Fruit fly (Drosophila melanogaster) whole organism, embryonic: Measurements from ENCODE around the gene Mccc1.

Experiments used
- Ada2b ChIP-seq: fragments of 200-800 bp; sonication (Bioruptor generic); IDR thresholded peaks from 2 replicates; pipeline ENCODE4 v1.3.6; 2022; ENCODE audit warnings: missing biosample characterization, missing genetic modification characterization
- Asciz ChIP-seq: fragments of 200-800 bp; sonication (Bioruptor generic); optimal IDR thresholded peaks from 2 replicates; lab custom pipeline; 2017; ENCODE audit warnings: missing biosample characterization, mild to moderate bottlenecking, missing genetic modification characterization, missing genetic modification reagents
- Bdp1 ChIP-seq: fragments of 200-800 bp; sonication (Bioruptor generic); optimal IDR thresholded peaks from 3 replicates; lab custom pipeline; 2016; ENCODE audit warnings: missing biosample characterization, missing genetic modification characterization
- CG11093 ChIP-seq: fragments of 200-800 bp; sonication (Bioruptor generic); IDR thresholded peaks from 3 replicates; pipeline ENCODE4 v1.3.6; 2022; ENCODE audit warnings: missing biosample characterization, missing genetic modification characterization
- CG11723 ChIP-seq: fragments of 200-800 bp; sonication (Bioruptor generic); optimal IDR thresholded peaks from 2 replicates; lab custom pipeline; 2017; ENCODE audit warnings: missing biosample characterization, mild to moderate bottlenecking, missing genetic modification characterization
- CG1233 ChIP-seq: fragments of 200-800 bp; sonication (Bioruptor generic); optimal IDR thresholded peaks from 4 replicates; lab custom pipeline; 2018; ENCODE audit warnings: missing biosample characterization, mild to moderate bottlenecking, missing genetic modification characterization
- CG13296 ChIP-seq: fragments of 200-800 bp; sonication (Bioruptor generic); optimal IDR thresholded peaks from 3 replicates; lab custom pipeline; 2018; ENCODE audit warnings: missing biosample characterization, mild to moderate bottlenecking, missing genetic modification characterization
- CG14014 ChIP-seq: fragments of 200-800 bp; sonication (Bioruptor generic); IDR thresholded peaks from 2 replicates; pipeline ENCODE4 v1.3.6; 2022; ENCODE audit warnings: missing biosample characterization, missing genetic modification characterization
- CG14667 ChIP-seq: fragments of 200-800 bp; sonication (Bioruptor generic); IDR thresholded peaks from 2 replicates; pipeline ENCODE4 v1.3.6; 2022; ENCODE audit warnings: missing biosample characterization, missing genetic modification characterization
- CG1602 ChIP-seq: fragments of 200-800 bp; sonication (Bioruptor generic); optimal IDR thresholded peaks from 3 replicates; lab custom pipeline; 2016; ENCODE audit warnings: missing biosample characterization, missing genetic modification characterization
- CG1647 ChIP-seq: fragments of 200-800 bp; sonication (Bioruptor generic); optimal IDR thresholded peaks from 3 replicates; lab custom pipeline; 2016; ENCODE audit warnings: missing biosample characterization, missing genetic modification characterization
- CG16863 ChIP-seq: fragments of 200-800 bp; sonication (Bioruptor generic); optimal IDR thresholded peaks from 3 replicates; lab custom pipeline; 2016; ENCODE audit warnings: missing biosample characterization, missing genetic modification characterization
- CG33557 ChIP-seq: fragments of 200-800 bp; sonication (Bioruptor generic); optimal IDR thresholded peaks from 2 replicates; lab custom pipeline; 2019; ENCODE audit warnings: missing biosample characterization, mild to moderate bottlenecking, missing genetic modification characterization, moderate library complexity
- CG42726 ChIP-seq: fragments of 200-800 bp; sonication (Bioruptor generic); IDR thresholded peaks from 2 replicates; pipeline ENCODE4 v1.3.6; 2022; ENCODE audit warnings: missing biosample characterization, missing genetic modification characterization; ENCODE audit not compliant: partially characterized antibody
- CG4854 ChIP-seq: fragments of 200-800 bp; sonication (Bioruptor generic); optimal IDR thresholded peaks from 2 replicates; lab custom pipeline; 2016; ENCODE audit warnings: missing biosample characterization, missing genetic modification characterization, inconsistent platforms
- CG8281 ChIP-seq: fragments of 200-800 bp; sonication (Bioruptor generic); optimal IDR thresholded peaks from 2 replicates; lab custom pipeline; 2018; ENCODE audit warnings: missing biosample characterization, mild to moderate bottlenecking, missing genetic modification characterization, moderate library complexity
- CG8388 ChIP-seq: fragments of 200-800 bp; sonication (Bioruptor generic); optimal IDR thresholded peaks from 2 replicates; lab custom pipeline; 2019; ENCODE audit warnings: missing biosample characterization, mild to moderate bottlenecking, missing genetic modification characterization, moderate library complexity
- CkIIα-i1 ChIP-seq: fragments of 200-800 bp; sonication (Bioruptor generic); IDR thresholded peaks from 2 replicates; pipeline ENCODE4 v1.3.6; 2022; ENCODE audit warnings: missing biosample characterization, missing genetic modification characterization
- D19B ChIP-seq: fragments of 200-800 bp; sonication (Bioruptor generic); optimal IDR thresholded peaks from 2 replicates; lab custom pipeline; 2017; ENCODE audit warnings: missing biosample characterization, mild to moderate bottlenecking, missing genetic modification characterization
- Dip3 ChIP-seq: fragments of 200-800 bp; sonication (Bioruptor generic); optimal IDR thresholded peaks from 3 replicates; lab custom pipeline; 2016; ENCODE audit warnings: missing biosample characterization, missing genetic modification characterization
- Ets97D ChIP-seq: fragments of 200-800 bp; sonication (Bioruptor generic); optimal IDR thresholded peaks from 3 replicates; lab custom pipeline; 2016; ENCODE audit warnings: missing biosample characterization, missing genetic modification characterization
- Fer2 ChIP-seq: fragments of 200-800 bp; sonication (Bioruptor generic); optimal IDR thresholded peaks from 2 replicates; lab custom pipeline; 2018; ENCODE audit warnings: missing biosample characterization, mild to moderate bottlenecking, missing genetic modification characterization, moderate library complexity
- Hand ChIP-seq: fragments of 200-800 bp; sonication (Bioruptor generic); optimal IDR thresholded peaks from 2 replicates; lab custom pipeline; 2017; ENCODE audit warnings: mild to moderate bottlenecking, missing biosample characterization, missing genetic modification reagents, missing genetic modification characterization
- Lhr ChIP-seq: fragments of 200-800 bp; sonication (Bioruptor generic); optimal IDR thresholded peaks from 3 replicates; lab custom pipeline; 2017; ENCODE audit warnings: mild to moderate bottlenecking, missing biosample characterization, missing genetic modification reagents, missing genetic modification characterization
- Lim3 ChIP-seq: fragments of 200-800 bp; sonication (Bioruptor generic); IDR thresholded peaks from 2 replicates; pipeline ENCODE4 v1.3.6; 2022; ENCODE audit warnings: missing biosample characterization, missing genetic modification characterization
- Optix ChIP-seq: fragments of 200-800 bp; sonication (Bioruptor generic); IDR thresholded peaks from 3 replicates; pipeline ENCODE4 v1.3.6; 2022; ENCODE audit warnings: missing biosample characterization, missing genetic modification characterization
- Sry-δ ChIP-seq: fragments of 200-800 bp; sonication (Bioruptor generic); optimal IDR thresholded peaks from 2 replicates; lab custom pipeline; 2016; ENCODE audit warnings: missing biosample characterization, missing genetic modification characterization
- cato ChIP-seq: fragments of 200-800 bp; sonication (Bioruptor generic); optimal IDR thresholded peaks from 2 replicates; lab custom pipeline; 2016; ENCODE audit warnings: missing biosample characterization, missing genetic modification characterization, borderline replicate concordance
- danr ChIP-seq: fragments of 200-800 bp; sonication (Bioruptor generic); IDR thresholded peaks from 2 replicates; pipeline ENCODE4 v1.3.6; 2022; ENCODE audit warnings: missing biosample characterization, missing genetic modification characterization
- dmrt11E ChIP-seq: fragments of 200-800 bp; sonication (Bioruptor generic); optimal IDR thresholded peaks from 3 replicates; lab custom pipeline; 2018; ENCODE audit warnings: missing biosample characterization, mild to moderate bottlenecking, missing genetic modification characterization, moderate library complexity
- ewg ChIP-seq: fragments of 200-800 bp; sonication (Bioruptor generic); optimal IDR thresholded peaks from 3 replicates; lab custom pipeline; 2017; ENCODE audit warnings: mild to moderate bottlenecking, missing biosample characterization, missing genetic modification reagents, missing genetic modification characterization
- eyg ChIP-seq: fragments of 200-800 bp; sonication (Bioruptor generic); optimal IDR thresholded peaks from 3 replicates; lab custom pipeline; 2016; ENCODE audit warnings: missing biosample characterization, missing genetic modification characterization
- fd102C ChIP-seq: fragments of 200-800 bp; sonication (Bioruptor generic); optimal IDR thresholded peaks from 2 replicates; lab custom pipeline; 2018; ENCODE audit warnings: missing biosample characterization, mild to moderate bottlenecking, missing genetic modification characterization, moderate library complexity
- ftz-f1 ChIP-seq: fragments of 200-800 bp; sonication (Bioruptor generic); optimal IDR thresholded peaks from 2 replicates; lab custom pipeline; 2016; ENCODE audit warnings: missing biosample characterization, missing genetic modification characterization
- kay ChIP-seq: fragments of 200-800 bp; sonication (Bioruptor generic); optimal IDR thresholded peaks from 2 replicates; lab custom pipeline; 2016; ENCODE audit warnings: missing biosample characterization, missing genetic modification characterization
- lbe ChIP-seq: fragments of 200-800 bp; sonication (Bioruptor generic); optimal IDR thresholded peaks from 2 replicates; lab custom pipeline; 2016; ENCODE audit warnings: missing biosample characterization, mild to moderate bottlenecking, missing genetic modification characterization
- lilli ChIP-seq: fragments of 200-800 bp; sonication (Bioruptor generic); optimal IDR thresholded peaks from 3 replicates; lab custom pipeline; 2016; ENCODE audit warnings: missing biosample characterization, missing genetic modification characterization
- luna ChIP-seq: fragments of 200-800 bp; sonication (Bioruptor generic); optimal IDR thresholded peaks from 2 replicates; lab custom pipeline; 2016; ENCODE audit warnings: missing biosample characterization, missing genetic modification characterization
- maf-S ChIP-seq: fragments of 200-800 bp; sonication (Bioruptor generic); optimal IDR thresholded peaks from 2 replicates; lab custom pipeline; 2016; ENCODE audit warnings: missing biosample characterization, missing genetic modification characterization
- nom ChIP-seq: fragments of 200-800 bp; sonication (Bioruptor generic); optimal IDR thresholded peaks from 2 replicates; lab custom pipeline; 2017; ENCODE audit warnings: missing biosample characterization, missing genetic modification characterization, mild to moderate bottlenecking, moderate library complexity, missing genetic modification reagents
- org-1 ChIP-seq: fragments of 200-800 bp; sonication (Bioruptor generic); optimal IDR thresholded peaks from 2 replicates; lab custom pipeline; 2017; ENCODE audit warnings: missing biosample characterization, missing genetic modification characterization
- pita ChIP-seq: fragments of 200-800 bp; sonication (Bioruptor generic); optimal IDR thresholded peaks from 2 replicates; lab custom pipeline; 2017; ENCODE audit warnings: missing biosample characterization, mild to moderate bottlenecking, missing genetic modification characterization
- psq ChIP-seq: fragments of 200-800 bp; sonication (Bioruptor generic); optimal IDR thresholded peaks from 2 replicates; lab custom pipeline; 2017; ENCODE audit warnings: missing biosample characterization, missing genetic modification characterization
- pum ChIP-seq: fragments of 200-800 bp; sonication (Bioruptor generic); optimal IDR thresholded peaks from 2 replicates; lab custom pipeline; 2016; ENCODE audit warnings: missing biosample characterization, missing genetic modification characterization
- schlank ChIP-seq: fragments of 200-800 bp; sonication (Bioruptor generic); optimal IDR thresholded peaks from 2 replicates; lab custom pipeline; 2018; ENCODE audit warnings: missing biosample characterization, mild to moderate bottlenecking, missing genetic modification characterization
- slbo ChIP-seq: fragments of 200-800 bp; sonication (Bioruptor generic); IDR thresholded peaks from 2 replicates; pipeline ENCODE4 v1.3.6; 2022; ENCODE audit warnings: missing biosample characterization, missing genetic modification characterization
- sug ChIP-seq: fragments of 200-800 bp; optimal IDR thresholded peaks from 2 replicates; lab custom pipeline; 2019; ENCODE audit warnings: missing biosample characterization, mild to moderate bottlenecking, missing genetic modification characterization, moderate library complexity
- tll ChIP-seq, 2 experiments: fragments of 200-800 bp in 1 of 2; fragments of >200 bp in 1 of 2; sonication (Bioruptor generic) in 1 of 2; optimal IDR thresholded peaks; 2 replicates each; lab custom pipeline; 2017 to 2019; ENCODE audit warnings: missing biosample characterization in 2 of 2, missing genetic modification characterization in 2 of 2, mild to moderate bottlenecking in 1 of 2, moderate library complexity in 1 of 2
- tup ChIP-seq: fragments of 200-800 bp; sonication (Bioruptor generic); optimal IDR thresholded peaks from 2 replicates; lab custom pipeline; 2016; ENCODE audit warnings: missing biosample characterization, mild to moderate bottlenecking, missing genetic modification characterization, moderate library complexity

The Mccc1 gene

dm6 chr3R:31776583-31777362 lies 16.9 kb downstream of the Mccc1 start, which contains the start of the genes CG2126 and faf (continued):
- TF ChIP-seq CG11093 = peak; percentile 62; the same call in 2 of the 3 replicates
- no peak for TF ChIP-seq Lim3 (GFP tag; lab: Robert Waterston, UW)
- TF ChIP-seq Sry-δ = peak; percentile 40
- peak; percentile 56 for TF ChIP-seq ewg (GFP tag; lab: Kevin White, UChicago)
- no peak for TF ChIP-seq fd102C (GFP tag; lab: Kevin White, UChicago)
- peak; percentile 41 for TF ChIP-seq schlank (tag; lab: Kevin White, UChicago)
- TF ChIP-seq Asciz (GFP tag; lab: Kevin White, UChicago) = no peak
- peak; percentile 59 for TF ChIP-seq CG33557 (GFP tag; lab: Kevin White, UChicago)
- no peak; the same call in 2 of the 3 replicates for TF ChIP-seq Optix (GFP tag; lab: Robert Waterston, UW)
- 0 out of 2 replicates have a peak, but pooled peaks have one; percentile 43 for TF ChIP-seq CG14667 (GFP tag; lab: Robert Waterston, UW)
- peak; percentile 43 for TF ChIP-seq D19B (GFP tag; lab: Kevin White, UChicago)
- TF ChIP-seq Ada2b (GFP tag; lab: Robert Waterston, UW) = peak; percentile 68
- TF ChIP-seq CG14014 = peak; percentile 82
- no peak for TF ChIP-seq pita (GFP tag; lab: Kevin White, UChicago)
- peak; percentile 23 for TF ChIP-seq Hand (GFP tag; lab: Kevin White, UChicago)
- peak; percentile 71 for TF ChIP-seq CG1233 (GFP tag; lab: Kevin White, UChicago)
- peak; percentile 13 for TF ChIP-seq CG16863 (GFP tag; lab: Kevin White, UChicago)
- peak; percentile 54 for TF ChIP-seq CG11723
- no peak for TF ChIP-seq luna (GFP tag; lab: Kevin White, UChicago)
- TF ChIP-seq nom (GFP tag; lab: Kevin White, UChicago) = peak; percentile 13
- peak; percentile 46 for TF ChIP-seq Bdp1 (GFP tag; lab: Kevin White, UChicago)
- peak; percentile 35 for TF ChIP-seq psq (GFP tag; lab: Kevin White, UChicago)
- 0 out of 2 replicates have a peak, but pooled peaks have one; percentile 7 for TF ChIP-seq CG42726 (GFP tag; lab: Robert Waterston, UW)
- peak; percentile 11 for TF ChIP-seq org-1 (GFP tag; lab: Kevin White, UChicago)
- peak; percentile 41 for TF ChIP-seq pum (GFP tag; lab: Kevin White, UChicago)
- peak; percentile 38 for TF ChIP-seq Lhr (GFP tag; lab: Kevin White, UChicago)
- peak; percentile 74 for TF ChIP-seq sug (tag; lab: Kevin White, UChicago)
- TF ChIP-seq CG4854 (GFP tag; lab: Kevin White, UChicago) = peak; percentile 26
- TF ChIP-seq CG1602 (GFP tag; lab: Kevin White, UChicago) = peak; percentile 72
- TF ChIP-seq tup (GFP tag; lab: Kevin White, UChicago) = no peak
- TF ChIP-seq maf-S (GFP tag; lab: Kevin White, UChicago) = peak; percentile 27
- peak; percentile 76 for TF ChIP-seq dmrt11E
- TF ChIP-seq Fer2 = peak; percentile 80
- TF ChIP-seq ftz-f1 (GFP tag; lab: Kevin White, UChicago) = no peak
- TF ChIP-seq Ets97D (GFP tag; lab: Kevin White, UChicago) = peak; percentile 60
- TF ChIP-seq kay = peak; percentile 75
- TF ChIP-seq CG8281 (tag; lab: Kevin White, UChicago) = peak; percentile 49
- no peak for TF ChIP-seq eyg (GFP tag; lab: Kevin White, UChicago)
- peak; percentile 60 for TF ChIP-seq cato (GFP tag; lab: Kevin White, UChicago)
- TF ChIP-seq lbe (GFP tag; lab: Kevin White, UChicago) = peak; percentile 55
- TF ChIP-seq Dip3 (GFP tag; lab: Kevin White, UChicago) = peak; percentile 61
- peak; percentile 76 for TF ChIP-seq CG13296 (GFP tag; lab: Kevin White, UChicago)
- peak; percentile 61; the same call in 1 of the 2 replicates for TF ChIP-seq danr (GFP tag; lab: Robert Waterston, UW)
- peak; percentile 86 for TF ChIP-seq slbo (GFP tag; lab: Robert Waterston, UW)
- TF ChIP-seq tll (GFP tag; optimal IDR thresholded peaks at IDR 0.05; lab: Kevin White, UChicago) = no peak
- TF ChIP-seq lilli (GFP tag; lab: Kevin White, UChicago) = peak; percentile 73
- peak; percentile 77 for TF ChIP-seq CG8388 (GFP tag; lab: Kevin White, UChicago)
- TF ChIP-seq CG1647 (GFP tag; lab: Kevin White, UChicago) = peak; percentile 6
- TF ChIP-seq CkIIα-i1 (GFP tag; lab: Robert Waterston, UW) = no peak
